Fruit fly (Drosophila melanogaster) Kc167 (cell line): ENCODE measurements around the gene hale.

Source experiments
- Myc ChIP-seq: fragments of >200 bp; optimal IDR thresholded peaks from 2 replicates; lab custom pipeline; 2017; ENCODE audit warnings: missing external identifiers
- Sin3A ChIP-seq: fragments of >200 bp; optimal IDR thresholded peaks from 2 replicates; lab custom pipeline; 2018; ENCODE audit warnings: missing external identifiers
- ttk ChIP-seq: sonication (Bioruptor generic); optimal IDR thresholded peaks from 2 replicates; lab custom pipeline; 2017; ENCODE audit warnings: missing external identifiers

dm6 chr3L:19953612-19954011, 32.1 kb downstream of the hale start, which contains the start of gene CG42655:
- TF ChIP-seq Myc (lab: Kevin White, UChicago) (no peak), Sin3A (lab: Kevin White, UChicago) (no peak), ttk (no peak)
